Fruit fly (Drosophila melanogaster) whole organism, embryonic: ENCODE measurements around the gene mAChR-C.
A peak's percentile ranks its signal among the peaks of the same experiment; 100 is the strongest.

ENCODE experiments used
- Ada2b ChIP-seq: fragments of 200-800 bp; sonication (Bioruptor generic); IDR thresholded peaks from 2 replicates; pipeline ENCODE4 v1.3.6; 2022; ENCODE audit warnings: missing biosample characterization, missing genetic modification characterization
- Aef1 ChIP-seq: fragments of 200-800 bp; sonication (Bioruptor generic); IDR thresholded peaks from 3 replicates; pipeline ENCODE4 v1.3.6; 2022; ENCODE audit warnings: missing biosample characterization, missing genetic modification characterization
- BEAF-32 ChIP-seq: fragments of 200-800 bp; sonication (Bioruptor generic); optimal IDR thresholded peaks from 3 replicates; lab custom pipeline; 2017; ENCODE audit warnings: missing biosample characterization, missing genetic modification characterization, mild to moderate bottlenecking, moderate library complexity, missing genetic modification reagents
- C15 ChIP-seq: fragments of 200-800 bp; sonication (Bioruptor generic); IDR thresholded peaks from 3 replicates; pipeline ENCODE4 v1.3.6; 2022; ENCODE audit warnings: missing biosample characterization, missing genetic modification characterization
- CG11085 ChIP-seq: fragments of 200-800 bp; sonication (Bioruptor generic); IDR thresholded peaks from 2 replicates; pipeline ENCODE4 v1.3.6; 2022; ENCODE audit warnings: missing biosample characterization, missing genetic modification characterization
- CG14667 ChIP-seq: fragments of 200-800 bp; sonication (Bioruptor generic); IDR thresholded peaks from 2 replicates; pipeline ENCODE4 v1.3.6; 2022; ENCODE audit warnings: missing biosample characterization, missing genetic modification characterization
- CG1602 ChIP-seq: fragments of 200-800 bp; sonication (Bioruptor generic); optimal IDR thresholded peaks from 3 replicates; lab custom pipeline; 2016; ENCODE audit warnings: missing biosample characterization, missing genetic modification characterization
- CG17568 ChIP-seq: fragments of 200-800 bp; sonication (Bioruptor generic); optimal IDR thresholded peaks from 2 replicates; lab custom pipeline; 2018; ENCODE audit warnings: missing biosample characterization, mild to moderate bottlenecking, missing genetic modification characterization, moderate library complexity
- CG2202 ChIP-seq: fragments of 200-800 bp; sonication (Bioruptor generic); optimal IDR thresholded peaks from 2 replicates; lab custom pipeline; 2018; ENCODE audit warnings: missing biosample characterization, mild to moderate bottlenecking, missing genetic modification characterization
- CG30020 ChIP-seq: fragments of 200-800 bp; optimal IDR thresholded peaks from 2 replicates; lab custom pipeline; 2019; ENCODE audit warnings: missing biosample characterization, mild to moderate bottlenecking, missing genetic modification characterization, moderate library complexity
- CG43689 ChIP-seq: fragments of 200-800 bp; sonication (Bioruptor generic); IDR thresholded peaks from 2 replicates; pipeline ENCODE4 v1.3.6; 2022; ENCODE audit warnings: missing biosample characterization, missing genetic modification characterization
- CG5180 ChIP-seq: fragments of 200-800 bp; sonication (Bioruptor generic); optimal IDR thresholded peaks from 3 replicates; lab custom pipeline; 2017; ENCODE audit warnings: missing biosample characterization, missing genetic modification characterization, mild to moderate bottlenecking, moderate library complexity, missing genetic modification reagents
- CG6175 ChIP-seq: fragments of 200-800 bp; sonication (Bioruptor generic); IDR thresholded peaks from 3 replicates; pipeline ENCODE4 v1.3.6; 2022; ENCODE audit warnings: missing biosample characterization, missing genetic modification characterization
- CG6254 ChIP-seq: fragments of 200-800 bp; sonication (Bioruptor generic); optimal IDR thresholded peaks from 3 replicates; lab custom pipeline; 2017; ENCODE audit warnings: mild to moderate bottlenecking, missing biosample characterization, missing genetic modification reagents, missing genetic modification characterization
- CG6813 ChIP-seq: fragments of 200-800 bp; sonication (Bioruptor generic); optimal IDR thresholded peaks from 2 replicates; lab custom pipeline; 2017; ENCODE audit warnings: missing biosample characterization, missing genetic modification characterization, mild to moderate bottlenecking, moderate library complexity, missing genetic modification reagents
- CG7786 ChIP-seq: fragments of 200-800 bp; sonication (Bioruptor generic); optimal IDR thresholded peaks from 2 replicates; lab custom pipeline; 2016; ENCODE audit warnings: missing biosample characterization, missing genetic modification characterization
- CG7928 ChIP-seq: fragments of 200-800 bp; sonication (Bioruptor generic); optimal IDR thresholded peaks from 2 replicates; lab custom pipeline; 2017; ENCODE audit warnings: missing biosample characterization, mild to moderate bottlenecking, missing genetic modification characterization
- CG7987 ChIP-seq: fragments of 200-800 bp; sonication (Bioruptor generic); optimal IDR thresholded peaks from 2 replicates; lab custom pipeline; 2018; ENCODE audit warnings: missing biosample characterization, mild to moderate bottlenecking, missing genetic modification characterization, moderate library complexity
- CG8388 ChIP-seq: fragments of 200-800 bp; sonication (Bioruptor generic); optimal IDR thresholded peaks from 2 replicates; lab custom pipeline; 2019; ENCODE audit warnings: missing biosample characterization, mild to moderate bottlenecking, missing genetic modification characterization, moderate library complexity
- CG9727 ChIP-seq: fragments of 200-800 bp; sonication (Bioruptor generic); optimal IDR thresholded peaks from 3 replicates; lab custom pipeline; 2017; ENCODE audit warnings: missing biosample characterization, mild to moderate bottlenecking, missing genetic modification characterization
- D ChIP-seq, 2 experiments: fragments of 200-800 bp in 1 of 2; fragments of >200 bp in 1 of 2; sonication (Bioruptor generic) in 1 of 2; optimal IDR thresholded peaks; 2 replicates in 1 of 2; 3 replicates in 1 of 2; lab custom pipeline; 2017; ENCODE audit warnings: mild to moderate bottlenecking in 1 of 2, missing biosample characterization in 1 of 2, missing genetic modification characterization in 1 of 2, missing genetic modification reagents in 1 of 2
- Dek ChIP-seq: fragments of 200-800 bp; sonication (Bioruptor generic); optimal IDR thresholded peaks from 3 replicates; lab custom pipeline; 2019; ENCODE audit warnings: missing biosample characterization, mild to moderate bottlenecking, missing genetic modification characterization, moderate library complexity
- Ets65A ChIP-seq: fragments of 200-800 bp; sonication (Bioruptor generic); peaks from one replicate; lab custom pipeline; 2016; ENCODE audit warnings: missing biosample characterization, missing genetic modification characterization
- HHEX ChIP-seq: fragments of 200-800 bp; sonication (Bioruptor generic); optimal IDR thresholded peaks from 3 replicates; lab custom pipeline; 2017; ENCODE audit warnings: missing biosample characterization, mild to moderate bottlenecking, missing genetic modification characterization, missing genetic modification reagents
- HLH54F ChIP-seq: fragments of 200-800 bp; sonication (Bioruptor generic); optimal IDR thresholded peaks from 3 replicates; lab custom pipeline; 2016; ENCODE audit warnings: missing biosample characterization, missing genetic modification characterization
- Hr51 ChIP-seq, 2 experiments: fragments of 200-800 bp; sonication (Bioruptor generic); optimal IDR thresholded peaks; 2 replicates in 1 of 2; 3 replicates in 1 of 2; lab custom pipeline; 2016 to 2018; ENCODE audit warnings: missing biosample characterization in 2 of 2, missing genetic modification characterization in 2 of 2, mild to moderate bottlenecking in 1 of 2, moderate library complexity in 1 of 2
- Hsf ChIP-seq: fragments of 200-800 bp; sonication (Bioruptor generic); optimal IDR thresholded peaks from 3 replicates; lab custom pipeline; 2016; ENCODE audit warnings: missing biosample characterization, missing genetic modification characterization
- NC2α ChIP-seq: fragments of 200-800 bp; sonication (Bioruptor generic); optimal IDR thresholded peaks from 2 replicates; lab custom pipeline; 2016; ENCODE audit warnings: missing biosample characterization, missing genetic modification characterization
- Nf-YC ChIP-seq: fragments of 200-800 bp; optimal IDR thresholded peaks from 3 replicates; lab custom pipeline; 2019; ENCODE audit warnings: missing biosample characterization, mild to moderate bottlenecking, missing genetic modification characterization, moderate library complexity
- NfI ChIP-seq: fragments of 200-800 bp; sonication (Bioruptor generic); optimal IDR thresholded peaks from 3 replicates; lab custom pipeline; 2018; ENCODE audit warnings: missing biosample characterization, mild to moderate bottlenecking, missing genetic modification characterization, moderate library complexity
- PHDP ChIP-seq: fragments of 200-800 bp; sonication (Bioruptor generic); optimal IDR thresholded peaks from 3 replicates; lab custom pipeline; 2018; ENCODE audit warnings: missing biosample characterization, mild to moderate bottlenecking, missing genetic modification characterization, moderate library complexity
- Vsx1 ChIP-seq: fragments of 200-800 bp; sonication (Bioruptor generic); optimal IDR thresholded peaks from 2 replicates; lab custom pipeline; 2017; ENCODE audit warnings: missing biosample characterization, mild to moderate bottlenecking, missing genetic modification characterization, missing genetic modification reagents
- ara ChIP-seq: fragments of 200-800 bp; sonication (Bioruptor generic); IDR thresholded peaks from 2 replicates; pipeline ENCODE4 v1.3.6; 2022; ENCODE audit warnings: missing biosample characterization, missing genetic modification characterization
- croc ChIP-seq: fragments of 200-800 bp; sonication (Bioruptor generic); conservative IDR thresholded peaks from 3 replicates; pipeline ENCODE4 v1.3.6; 2022; ENCODE audit warnings: missing biosample characterization, missing genetic modification characterization
- dimm ChIP-seq: fragments of 200-800 bp; sonication (Bioruptor generic); IDR thresholded peaks from 2 replicates; pipeline ENCODE4 v1.3.6; 2022; ENCODE audit warnings: missing biosample characterization, missing genetic modification characterization
- gcm ChIP-seq: fragments of 200-800 bp; sonication (Bioruptor generic); optimal IDR thresholded peaks from 2 replicates; lab custom pipeline; 2019; ENCODE audit warnings: missing biosample characterization, mild to moderate bottlenecking, missing genetic modification characterization, moderate library complexity
- gfzf ChIP-seq: fragments of 200-800 bp; sonication (Bioruptor generic); optimal IDR thresholded peaks from 2 replicates; lab custom pipeline; 2016; ENCODE audit warnings: missing biosample characterization, mild to moderate bottlenecking, missing genetic modification characterization, moderate library complexity
- lmd ChIP-seq: fragments of 200-800 bp; sonication (Bioruptor generic); IDR thresholded peaks from 2 replicates; pipeline ENCODE4 v1.3.6; 2022; ENCODE audit warnings: missing biosample characterization, missing genetic modification characterization
- luna ChIP-seq: fragments of 200-800 bp; sonication (Bioruptor generic); optimal IDR thresholded peaks from 2 replicates; lab custom pipeline; 2016; ENCODE audit warnings: missing biosample characterization, missing genetic modification characterization
- mirr ChIP-seq: fragments of 200-800 bp; sonication (Bioruptor generic); optimal IDR thresholded peaks from 3 replicates; lab custom pipeline; 2018; ENCODE audit warnings: missing biosample characterization, mild to moderate bottlenecking, missing genetic modification characterization
- odd ChIP-seq: fragments of 200-800 bp; sonication (Bioruptor generic); optimal IDR thresholded peaks from 2 replicates; lab custom pipeline; 2017; ENCODE audit warnings: missing biosample characterization, mild to moderate bottlenecking, missing genetic modification characterization
- p53 ChIP-seq: fragments of 200-800 bp; sonication (Bioruptor generic); optimal IDR thresholded peaks from 2 replicates; lab custom pipeline; 2016; ENCODE audit warnings: missing biosample characterization, missing genetic modification characterization
- ro ChIP-seq: fragments of 200-800 bp; sonication (Bioruptor generic); IDR thresholded peaks from 2 replicates; pipeline ENCODE4 v1.3.6; 2022; ENCODE audit warnings: missing biosample characterization, missing genetic modification characterization
- salm ChIP-seq: fragments of 200-800 bp; sonication (Bioruptor generic); optimal IDR thresholded peaks from 2 replicates; lab custom pipeline; 2018; ENCODE audit warnings: missing biosample characterization, mild to moderate bottlenecking, missing genetic modification characterization
- tio ChIP-seq: fragments of 200-800 bp; sonication (Bioruptor generic); optimal IDR thresholded peaks from 2 replicates; lab custom pipeline; 2017; ENCODE audit warnings: missing biosample characterization, missing genetic modification characterization, inconsistent platforms
- twi ChIP-seq: fragments of 200-800 bp; optimal IDR thresholded peaks from 2 replicates; lab custom pipeline; 2019; ENCODE audit warnings: missing biosample characterization, mild to moderate bottlenecking, missing genetic modification characterization, moderate library complexity
- zen2 ChIP-seq: fragments of 200-800 bp; sonication (Bioruptor generic); IDR thresholded peaks from 3 replicates; pipeline ENCODE4 v1.3.6; 2022; ENCODE audit warnings: missing biosample characterization, missing genetic modification characterization; ENCODE audit not compliant: partially characterized antibody

The mAChR-C gene

dm6 chrX:6867175-6868023 lies 34.9 kb upstream of the mAChR-C start, which contains the start of gene CG14434 (continued):
- no peak for TF ChIP-seq D (optimal IDR thresholded peaks at IDR 0.05; lab: Kevin White, UChicago)
- peak; percentile 92 for TF ChIP-seq D (GFP tag; optimal IDR thresholded peaks at IDR 0.05; lab: Kevin White, UChicago)
- peak; percentile 60 for TF ChIP-seq lmd (GFP tag; lab: Robert Waterston, UW)
- no peak for TF ChIP-seq ro (GFP tag; lab: Robert Waterston, UW)
- TF ChIP-seq CG6254 (GFP tag; lab: Kevin White, UChicago) = peak; percentile 55
- peak; percentile 81 for TF ChIP-seq CG8388 (GFP tag; lab: Kevin White, UChicago)
- peak; percentile 86 for TF ChIP-seq odd (GFP tag; lab: Kevin White, UChicago)
- peak; percentile 48 for TF ChIP-seq Ada2b (GFP tag; lab: Robert Waterston, UW)
- TF ChIP-seq Hr51 (GFP tag; optimal IDR thresholded peaks at IDR 0.05; lab: Kevin White, UChicago) = peak; percentile 21 to 84
- no peak for TF ChIP-seq CG7987 (GFP tag; lab: Kevin White, UChicago)
- no peak for TF ChIP-seq mirr (GFP tag; lab: Kevin White, UChicago)
- TF ChIP-seq luna (GFP tag; lab: Kevin White, UChicago) = no peak
- TF ChIP-seq CG17568 (GFP tag; lab: Kevin White, UChicago) = peak; percentile 31
- TF ChIP-seq CG1602 (GFP tag; lab: Kevin White, UChicago) = peak; percentile 74
- TF ChIP-seq p53 (GFP tag; lab: Kevin White, UChicago) = no peak
- peak; percentile 91 for TF ChIP-seq tio (GFP tag; lab: Kevin White, UChicago)
- peak; percentile 71 for TF ChIP-seq Nf-YC
- TF ChIP-seq CG11085 (GFP tag; lab: Robert Waterston, UW) = peak; percentile 37; the same call in 1 of the 2 replicates
- TF ChIP-seq HLH54F (GFP tag; lab: Kevin White, UChicago) = peak; percentile 60
- peak; percentile 45 for TF ChIP-seq CG7786 (GFP tag; lab: Kevin White, UChicago)
- peak; percentile 78 for TF ChIP-seq CG6813 (GFP tag; lab: Kevin White, UChicago)
- no peak for TF ChIP-seq zen2 (GFP tag; lab: Robert Waterston, UW)
- TF ChIP-seq CG5180 (GFP tag; lab: Kevin White, UChicago) = peak; percentile 78
- peak; percentile 68 for TF ChIP-seq NfI (GFP tag; lab: Kevin White, UChicago)
- TF ChIP-seq NC2α (GFP tag; lab: Kevin White, UChicago) = no peak
- TF ChIP-seq salm (tag; lab: Kevin White, UChicago) = peak; percentile 53
- no peak for TF ChIP-seq Ets65A (GFP tag; lab: Kevin White, UChicago)
- no peak for TF ChIP-seq CG14667 (GFP tag; lab: Robert Waterston, UW)
- TF ChIP-seq ara (GFP tag; lab: Robert Waterston, UW) = peak; percentile 24; the same call in 1 of the 2 replicates
- TF ChIP-seq CG2202 (tag; lab: Kevin White, UChicago) = peak; percentile 70
- peak; percentile 36 for TF ChIP-seq gcm
- peak; percentile 40; the same call in 1 of the 2 replicates for TF ChIP-seq CG43689 (GFP tag; lab: Robert Waterston, UW)
- no peak for TF ChIP-seq C15 (GFP tag; lab: Robert Waterston, UW)
- peak; percentile 71 for TF ChIP-seq PHDP (tag; lab: Kevin White, UChicago)
- no peak for TF ChIP-seq CG6175
- TF ChIP-seq twi (tag; lab: Kevin White, UChicago) = peak; percentile 71
- peak; percentile 77 for TF ChIP-seq HHEX
- peak; percentile 45 for TF ChIP-seq CG7928
- TF ChIP-seq CG9727 (GFP tag; lab: Kevin White, UChicago) = peak; percentile 92
- TF ChIP-seq Dek (tag; lab: Kevin White, UChicago) = peak; percentile 40
- peak; percentile 65 for TF ChIP-seq Vsx1 (GFP tag; lab: Kevin White, UChicago)
- TF ChIP-seq croc (GFP tag; lab: Robert Waterston, UW) = no peak; the same call in 2 of the 3 replicates
- peak; percentile 74 for TF ChIP-seq Hsf
- no peak for TF ChIP-seq dimm (GFP tag; lab: Robert Waterston, UW)
- no peak for TF ChIP-seq BEAF-32 (GFP tag; lab: Kevin White, UChicago)
- no peak for TF ChIP-seq gfzf
- no peak; the same call in 2 of the 3 replicates for TF ChIP-seq Aef1 (GFP tag; lab: Robert Waterston, UW)
- TF ChIP-seq CG30020 (tag; lab: Kevin White, UChicago) = peak; percentile 64
